Fruit fly (Drosophila melanogaster) Kc167 (cell line): ENCODE measurements around the gene CG46307.

Experiments
- Myc ChIP-seq: fragments of >200 bp; optimal IDR thresholded peaks from 2 replicates; lab custom pipeline; 2017; ENCODE audit warnings: missing external identifiers
- Sin3A ChIP-seq: fragments of >200 bp; optimal IDR thresholded peaks from 2 replicates; lab custom pipeline; 2018; ENCODE audit warnings: missing external identifiers
- h ChIP-seq: fragments of >200 bp; optimal IDR thresholded peaks from 3 replicates; lab custom pipeline; 2018; ENCODE audit warnings: missing external identifiers
- insv ChIP-seq: fragments of >200 bp; optimal IDR thresholded peaks from 3 replicates; lab custom pipeline; 2018; ENCODE audit warnings: missing external identifiers
- psq ChIP-seq: fragments of >200 bp; optimal IDR thresholded peaks from 2 replicates; lab custom pipeline; 2017; ENCODE audit warnings: missing external identifiers
- ttk ChIP-seq: sonication (Bioruptor generic); optimal IDR thresholded peaks from 2 replicates; lab custom pipeline; 2017; ENCODE audit warnings: missing external identifiers

dm6 chr2L:21153844-21154243, 49.5 kb downstream of the CG46307 start:
- no peak for TF ChIP-seq Sin3A (lab: Kevin White, UChicago)
- no peak for TF ChIP-seq insv
- no peak for TF ChIP-seq h
- TF ChIP-seq Myc (lab: Kevin White, UChicago): no peak
- TF ChIP-seq ttk (lab: Kevin White, UChicago): no peak
- TF ChIP-seq psq (lab: Kevin White, UChicago): no peak
